Fruit fly (Drosophila melanogaster): ENCODE measurements around the gene ppk20.

DNA sequence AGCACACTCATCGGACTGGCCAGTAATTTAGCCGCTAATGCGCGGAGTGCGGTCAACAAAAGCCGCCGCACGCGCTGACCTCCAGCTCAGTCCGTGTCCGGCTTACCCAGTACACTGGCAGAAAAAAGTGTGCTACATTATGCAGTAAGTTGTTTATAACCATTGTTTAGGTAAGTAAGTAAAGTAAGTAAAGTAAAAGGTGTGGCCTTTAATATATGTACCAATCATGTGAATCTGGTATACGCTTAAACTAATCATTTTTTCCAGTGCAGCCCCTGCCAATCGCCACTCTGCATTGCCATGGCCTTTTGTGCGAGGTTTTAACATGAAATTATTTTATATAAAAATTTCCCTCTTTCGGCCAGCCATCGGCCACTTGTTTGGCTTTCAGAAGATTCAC is 42.8 kb upstream of the ppk20 start:
- TF ChIP-seq Vsx2 (GFP tag; optimal IDR thresholded peaks at IDR 0.05; ENCODE audit: partially characterized antibody) (no peak), usp (GFP tag; optimal IDR thresholded peaks at IDR 0.05) (no peak), br (GFP tag; optimal IDR thresholded peaks at IDR 0.05) (no peak), rgr (GFP tag; optimal IDR thresholded peaks at IDR 0.05) (no peak), Dfd (GFP tag; optimal IDR thresholded peaks at IDR 0.05) (no peak), sage (GFP tag; optimal IDR thresholded peaks at IDR 0.05) (no peak)
